Worm (Caenorhabditis elegans) whole organism, young adult: ENCODE measurements around the gene clec-3.
A peak's percentile ranks its signal among the peaks of the same experiment; 100 is the strongest.

Experiments
- C17E4.6 ChIP-seq: fragments of 200-800 bp; sonication (Bioruptor generic); IDR thresholded peaks from 2 replicates; pipeline ENCODE4 v1.3.6; 2022; ENCODE audit warnings: missing genetic modification reagents, missing genetic modification characterization, missing compliant biosample characterization
- D2030.7 ChIP-seq: fragments of 200-800 bp; sonication (Bioruptor generic); IDR thresholded peaks from 2 replicates; pipeline ENCODE4 v1.3.6; 2022; ENCODE audit warnings: missing genetic modification reagents, missing genetic modification characterization, missing compliant biosample characterization
- F10E7.11 ChIP-seq: sonication (generic microtip); optimal IDR thresholded peaks from 2 replicates; lab custom pipeline; 2017; ENCODE audit warnings: mild to moderate bottlenecking, missing genetic modification characterization, moderate library complexity, missing compliant biosample characterization
- F22D6.2 ChIP-seq: sonication (generic microtip); optimal IDR thresholded peaks from 2 replicates; lab custom pipeline; 2016; ENCODE audit warnings: mild to moderate bottlenecking, missing genetic modification characterization, missing compliant biosample characterization
- F52B5.7 ChIP-seq: sonication (generic microtip); optimal IDR thresholded peaks from 2 replicates; lab custom pipeline; 2016; ENCODE audit warnings: mild to moderate bottlenecking, missing genetic modification characterization, missing compliant biosample characterization
- F55B11.4 ChIP-seq: sonication (generic microtip); optimal IDR thresholded peaks from 2 replicates; lab custom pipeline; 2016; ENCODE audit warnings: missing compliant biosample characterization, missing genetic modification characterization, borderline replicate concordance; ENCODE audit not compliant: insufficient read depth
- T26A5.8 ChIP-seq: sonication (generic microtip); optimal IDR thresholded peaks from 2 replicates; lab custom pipeline; 2016; ENCODE audit warnings: missing genetic modification characterization, missing compliant biosample characterization
- Y53G8AR.9 ChIP-seq: fragments of 200-800 bp; sonication (Bioruptor generic); conservative IDR thresholded peaks from 2 replicates; pipeline ENCODE4 v1.3.6; 2022; ENCODE audit warnings: missing genetic modification reagents, missing genetic modification characterization, missing compliant biosample characterization
- Y67H2A.10 ChIP-seq: fragments of 200-800 bp; sonication (Bioruptor generic); conservative IDR thresholded peaks from 2 replicates; pipeline ENCODE4 v1.3.6; 2022; ENCODE audit warnings: missing genetic modification reagents, missing genetic modification characterization, missing compliant biosample characterization
- ama-1 ChIP-seq, 3 experiments: fragments of 150-350 bp in 1 of 3; sonication (generic microtip) in 2 of 3; optimal IDR thresholded peaks; 2 replicates each; lab custom pipeline; 2014 to 2018; ENCODE audit warnings: missing biosample characterization in 2 of 3, missing genetic modification characterization in 2 of 3, missing genetic modification reagents in 2 of 3
- aptf-2 ChIP-seq: fragments of 200-800 bp; sonication (Bioruptor generic); conservative IDR thresholded peaks from 2 replicates; pipeline ENCODE4 v1.3.6; 2022; ENCODE audit warnings: missing genetic modification reagents, missing genetic modification characterization, missing compliant biosample characterization
- aptf-3 ChIP-seq: fragments of 200-800 bp; sonication (Bioruptor generic); IDR thresholded peaks from 2 replicates; pipeline ENCODE4 v1.3.6; 2022; ENCODE audit warnings: missing genetic modification characterization, missing compliant biosample characterization
- ceh-100 ChIP-seq: fragments of 200-800 bp; sonication (Bioruptor generic); IDR thresholded peaks from 2 replicates; pipeline ENCODE4 v1.3.6; 2022; ENCODE audit warnings: missing genetic modification reagents, missing genetic modification characterization, missing compliant biosample characterization
- ceh-27 ChIP-seq: fragments of 200-800 bp; sonication (Bioruptor generic); optimal IDR thresholded peaks from 2 replicates; lab custom pipeline; 2018; ENCODE audit warnings: mild to moderate bottlenecking, missing genetic modification characterization, moderate library complexity, missing compliant biosample characterization
- chd-7 ChIP-seq: sonication (generic microtip); optimal IDR thresholded peaks from 2 replicates; lab custom pipeline; 2016; ENCODE audit warnings: mild to moderate bottlenecking, missing genetic modification characterization, moderate library complexity, missing compliant biosample characterization
- dox-1 ChIP-seq: fragments of 200-800 bp; sonication (Bioruptor generic); IDR thresholded peaks from 2 replicates; pipeline ENCODE4 v1.3.6; 2022; ENCODE audit warnings: missing genetic modification reagents, missing genetic modification characterization, missing compliant biosample characterization
- efl-1 ChIP-seq: fragments of 150-350 bp; optimal IDR thresholded peaks from 2 replicates; lab custom pipeline; 2014; ENCODE audit warnings: missing biosample characterization, missing genetic modification reagents, missing genetic modification characterization
- him-1 ChIP-seq: sonication (generic microtip); optimal IDR thresholded peaks from 2 replicates; lab custom pipeline; 2016; ENCODE audit warnings: missing genotype, missing genetic modification reagents, missing genetic modification characterization, missing compliant biosample characterization
- hlh-12 ChIP-seq: sonication (generic microtip); optimal IDR thresholded peaks from 2 replicates; lab custom pipeline; 2016; ENCODE audit warnings: missing genetic modification characterization, missing compliant biosample characterization
- hmg-1.2 ChIP-seq: fragments of 200-800 bp; sonication (Bioruptor generic); IDR thresholded peaks from 2 replicates; pipeline ENCODE4 v1.3.6; 2022; ENCODE audit warnings: missing genetic modification reagents, missing genetic modification characterization, missing compliant biosample characterization
- hrde-1 ChIP-seq: sonication (generic microtip); optimal IDR thresholded peaks from 2 replicates; lab custom pipeline; 2016; ENCODE audit warnings: missing genetic modification characterization, mild to moderate bottlenecking, missing compliant biosample characterization, moderate library complexity, missing genotype, missing genetic modification reagents, borderline replicate concordance
- let-526 ChIP-seq: fragments of 200-800 bp; sonication (Bioruptor generic); IDR thresholded peaks from 2 replicates; pipeline ENCODE4 v1.3.6; 2022; ENCODE audit warnings: missing genetic modification reagents, missing genetic modification characterization, missing compliant biosample characterization
- lin-40 ChIP-seq: sonication (generic microtip); optimal IDR thresholded peaks from 2 replicates; lab custom pipeline; 2016; ENCODE audit warnings: missing genetic modification characterization, mild to moderate bottlenecking, missing compliant biosample characterization, missing genotype, missing genetic modification reagents
- lir-1 ChIP-seq: fragments of 200-800 bp; sonication (Bioruptor generic); conservative IDR thresholded peaks from 2 replicates; pipeline ENCODE4 v1.3.6; 2022; ENCODE audit warnings: missing genetic modification reagents, missing genetic modification characterization, missing compliant biosample characterization
- mcd-1 ChIP-seq: fragments of 200-800 bp; sonication (Bioruptor generic); IDR thresholded peaks from 2 replicates; pipeline ENCODE4 v1.3.6; 2022; ENCODE audit warnings: missing genetic modification reagents, missing genetic modification characterization, missing compliant biosample characterization
- mes-4 ChIP-seq: sonication (generic microtip); optimal IDR thresholded peaks from 2 replicates; lab custom pipeline; 2016; ENCODE audit warnings: missing genotype, missing genetic modification characterization, missing compliant biosample characterization
- nfya-1 ChIP-seq: sonication (generic microtip); optimal IDR thresholded peaks from 2 replicates; lab custom pipeline; 2017; ENCODE audit warnings: antibody characterized with exemption, missing compliant biosample characterization, missing genetic modification characterization, borderline replicate concordance; ENCODE audit not compliant: insufficient read depth
- nfya-2 ChIP-seq: fragments of 200-800 bp; sonication (Bioruptor generic); IDR thresholded peaks from 2 replicates; pipeline ENCODE4 v1.3.6; 2022; ENCODE audit warnings: missing genetic modification reagents, missing genetic modification characterization, missing compliant biosample characterization
- nfyb-1 ChIP-seq: fragments of 200-800 bp; sonication (Bioruptor generic); IDR thresholded peaks from 2 replicates; pipeline ENCODE4 v1.3.6; 2022; ENCODE audit warnings: missing genetic modification reagents, missing genetic modification characterization, missing compliant biosample characterization
- pha-4 ChIP-seq: fragments of 150-350 bp; sonication (generic microtip); optimal IDR thresholded peaks from 2 replicates; lab custom pipeline; 2014; ENCODE audit warnings: missing biosample characterization, missing genetic modification reagents, missing genetic modification characterization
- rcor-1 ChIP-seq: fragments of 200-800 bp; sonication (Bioruptor generic); IDR thresholded peaks from 2 replicates; pipeline ENCODE4 v1.3.6; 2022; ENCODE audit warnings: missing genetic modification reagents, missing genetic modification characterization, missing compliant biosample characterization
- repo-1 ChIP-seq: sonication (generic microtip); optimal IDR thresholded peaks from 2 replicates; lab custom pipeline; 2017; ENCODE audit warnings: mild to moderate bottlenecking, missing genetic modification characterization, missing compliant biosample characterization
- sea-2 ChIP-seq: fragments of 200-800 bp; sonication (Bioruptor generic); IDR thresholded peaks from 2 replicates; pipeline ENCODE4 v1.3.6; 2022; ENCODE audit warnings: missing genetic modification characterization, missing compliant biosample characterization
- snpc-3.4 ChIP-seq: sonication (generic microtip); optimal IDR thresholded peaks from 2 replicates; lab custom pipeline; 2017; ENCODE audit warnings: missing genetic modification characterization, mild to moderate bottlenecking, missing compliant biosample characterization, antibody characterized with exemption, moderate library complexity, missing genotype, missing genetic modification reagents
- somi-1 ChIP-seq: fragments of 200-800 bp; sonication (Bioruptor generic); optimal IDR thresholded peaks from 2 replicates; lab custom pipeline; 2018; ENCODE audit warnings: mild to moderate bottlenecking, missing genetic modification characterization, missing compliant biosample characterization
- zfh-2 ChIP-seq: fragments of 200-800 bp; sonication (Bioruptor generic); conservative IDR thresholded peaks from 2 replicates; pipeline ENCODE4 v1.3.6; 2022; ENCODE audit warnings: missing genetic modification reagents, missing genetic modification characterization, missing compliant biosample characterization
- ztf-18 ChIP-seq: sonication (generic microtip); optimal IDR thresholded peaks from 2 replicates; lab custom pipeline; 2016; ENCODE audit warnings: missing genotype, mild to moderate bottlenecking, missing genetic modification characterization, missing compliant biosample characterization
- ztf-28 ChIP-seq: fragments of 200-800 bp; sonication (Bioruptor generic); IDR thresholded peaks from 2 replicates; pipeline ENCODE4 v1.3.6; 2022; ENCODE audit warnings: missing genetic modification reagents, missing genetic modification characterization, missing compliant biosample characterization
- ztf-3 ChIP-seq: fragments of 200-800 bp; sonication (Bioruptor generic); optimal IDR thresholded peaks from 2 replicates; lab custom pipeline; 2018; ENCODE audit warnings: mild to moderate bottlenecking, missing genetic modification characterization, missing compliant biosample characterization

The clec-3 gene

DNA sequence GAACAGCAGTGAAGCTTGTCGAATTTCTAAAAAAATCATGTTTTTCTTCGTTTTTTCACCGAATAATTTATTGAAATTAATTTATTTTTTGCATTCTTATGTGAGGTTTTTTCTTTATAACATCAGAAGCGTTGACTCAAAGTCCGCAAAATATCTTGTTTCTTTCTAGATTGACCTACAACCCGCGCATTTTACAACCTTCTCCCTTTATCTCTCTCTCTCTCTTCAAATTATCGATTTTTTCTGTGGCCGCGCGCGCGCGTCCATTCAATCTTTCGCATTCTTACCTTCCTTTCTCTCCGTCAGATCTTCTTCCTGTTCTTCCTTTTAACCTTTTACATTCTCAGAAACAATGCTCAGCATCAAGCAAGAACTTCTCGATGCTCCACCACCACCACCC, 14.2 kb downstream of the clec-3 start, which contains the start of gene lido-12:
TSS of gene lido-12 (plus strand) at position 301 of the 400 bp plus-strand sequence.
- no peak for TF ChIP-seq sea-2 (GFP tag; lab: Robert Waterston, UW)
- no peak for TF ChIP-seq ceh-100 (GFP tag; lab: Robert Waterston, UW)
- no peak for TF ChIP-seq D2030.7 (GFP tag; lab: Robert Waterston, UW)
- TF ChIP-seq hrde-1 (tag; lab: Kevin White, UChicago) = no peak
- TF ChIP-seq let-526 (GFP tag; lab: Robert Waterston, UW) = no peak
- no peak for TF ChIP-seq him-1 (tag; lab: Kevin White, UChicago)
- TF ChIP-seq mcd-1 (GFP tag; lab: Robert Waterston, UW) = no peak
- no peak for TF ChIP-seq ztf-18 (tag; lab: Kevin White, UChicago)
- TF ChIP-seq somi-1 (GFP tag; lab: Kevin White, UChicago) = no peak
- TF ChIP-seq repo-1 (tag; lab: Kevin White, UChicago) = no peak

DNA sequence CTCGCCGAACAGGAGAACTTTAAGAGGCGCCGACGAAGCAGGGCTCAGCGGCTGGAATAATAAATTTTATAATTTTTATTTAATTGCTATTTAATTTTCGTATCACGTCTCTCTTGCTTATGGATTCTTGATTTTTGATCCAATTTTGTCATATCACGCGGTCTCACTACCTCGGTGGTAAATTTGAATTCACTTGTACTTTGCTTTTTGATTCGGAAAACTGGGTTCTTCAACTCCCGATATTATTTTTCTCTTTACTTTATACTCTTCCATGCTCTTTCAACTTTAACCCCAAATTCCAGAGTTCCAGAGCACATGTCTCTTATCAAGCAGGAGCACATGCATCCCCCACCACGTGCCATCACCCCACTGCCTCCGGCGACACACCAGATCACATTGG, 16.0 kb downstream of the clec-3 start, which contains the start of gene lido-11:
TSS of gene lido-11 (plus strand) at position 301 of the 400 bp plus-strand sequence.
- TF ChIP-seq F52B5.7 (tag; lab: Kevin White, UChicago) (no peak), T26A5.8 (tag; lab: Kevin White, UChicago) (no peak), ceh-27 (no peak), lir-1 (no peak), ztf-28 (GFP tag; lab: Robert Waterston, UW) (no peak), nfya-1 (tag; lab: Kevin White, UChicago) (no peak), lin-40 (tag; lab: Kevin White, UChicago) (no peak), hlh-12 (tag; lab: Kevin White, UChicago) (no peak)

ce11 chrII:3002211-3002610, 17.5 kb downstream of the clec-3 start, which contains the start of gene lido-10:
Gene lido-10, plus strand, starts transcription at chrII:3002511.
- no peak for TF ChIP-seq nfya-2
- TF ChIP-seq T26A5.8 (tag; lab: Kevin White, UChicago) = no peak
- no peak for TF ChIP-seq ztf-3 (GFP tag; lab: Kevin White, UChicago)
- TF ChIP-seq mes-4 (tag; lab: Kevin White, UChicago) = no peak
- TF ChIP-seq rcor-1 (GFP tag; lab: Robert Waterston, UW) = no peak
- no peak for TF ChIP-seq hrde-1 (tag; lab: Kevin White, UChicago)
- no peak for TF ChIP-seq zfh-2 (GFP tag; lab: Robert Waterston, UW)
- no peak for TF ChIP-seq Y67H2A.10 (GFP tag; lab: Robert Waterston, UW)
- TF ChIP-seq C17E4.6 (GFP tag; lab: Robert Waterston, UW) = no peak
- no peak for TF ChIP-seq snpc-3.4 (tag; lab: Kevin White, UChicago)
- no peak for TF ChIP-seq F22D6.2 (tag; lab: Kevin White, UChicago)
- TF ChIP-seq F55B11.4 (tag; lab: Kevin White, UChicago) = no peak
- no peak for TF ChIP-seq ama-1 (optimal IDR thresholded peaks at IDR 0.05; lab: Kevin White, UChicago)
- no peak for TF ChIP-seq ama-1 (GFP tag; optimal IDR thresholded peaks at IDR 0.05; lab: Kevin White, UChicago)
- TF ChIP-seq pha-4 = no peak

DNA sequence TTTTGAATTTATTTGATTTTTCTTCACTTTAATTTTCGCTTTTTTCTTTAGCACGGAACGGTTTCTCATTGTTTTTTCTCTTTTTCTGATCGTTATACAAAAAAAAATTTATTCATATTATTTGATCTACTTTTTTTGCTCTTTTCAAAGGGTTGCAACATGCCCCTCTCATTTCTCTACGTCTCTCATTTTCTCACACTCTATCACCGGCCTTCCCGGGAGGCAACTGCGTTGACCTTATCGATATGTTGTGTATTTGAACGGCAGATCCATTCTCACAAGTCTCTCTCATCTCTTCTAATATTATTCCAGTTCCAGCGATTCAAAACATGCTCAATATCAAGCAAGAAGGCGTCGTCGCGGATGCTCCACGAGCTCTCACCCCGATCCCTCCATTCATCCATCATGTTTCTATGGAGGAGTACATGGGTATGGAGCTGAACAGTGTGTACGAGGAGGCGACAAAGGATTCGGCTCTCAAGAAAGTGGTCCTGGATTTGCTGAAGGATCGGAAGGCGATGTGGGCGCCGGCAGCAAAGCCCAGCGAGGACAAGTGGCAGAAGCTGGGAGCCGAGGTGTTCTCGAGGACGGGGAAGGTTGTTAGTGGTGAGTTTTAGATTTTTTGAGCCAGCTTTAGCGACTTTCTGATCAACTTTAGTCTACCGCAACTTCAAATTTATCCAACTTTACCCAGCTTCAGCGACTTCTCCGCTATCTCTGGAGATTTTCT, 19.0 kb downstream of the clec-3 start, which contains the start of gene lido-9:
TSS of gene lido-9 (plus strand) at position 234 of the 730 bp plus-strand sequence.
- TF ChIP-seq efl-1 (GFP tag; lab: Kevin White, UChicago) = peak; percentile 34
- no peak for TF ChIP-seq chd-7 (tag; lab: Kevin White, UChicago)
- TF ChIP-seq aptf-2 (GFP tag; lab: Robert Waterston, UW) = peak; percentile 95
- 0 out of 2 replicates have a peak, but pooled peaks have one; percentile 21 for TF ChIP-seq aptf-3
- no peak for TF ChIP-seq nfyb-1 (GFP tag; lab: Robert Waterston, UW)
- peak; percentile 62 for TF ChIP-seq hmg-1.2 (GFP tag; lab: Robert Waterston, UW)
- no peak for TF ChIP-seq dox-1 (GFP tag; lab: Robert Waterston, UW)
- no peak for TF ChIP-seq F10E7.11 (tag; lab: Kevin White, UChicago)
- peak; percentile 71 for TF ChIP-seq zfh-2 (GFP tag; lab: Robert Waterston, UW)
- 0 out of 2 replicates have a peak, but pooled peaks have one; percentile 34 for TF ChIP-seq Y53G8AR.9
